Worm (Caenorhabditis elegans) whole organism, L4 larva: ENCODE data around the gene frm-8.

Experiments
- D1046.2 ChIP-seq: fragments of 200-800 bp; sonication (Bioruptor generic); IDR thresholded peaks from 2 replicates; pipeline ENCODE4 v1.3.6; 2022; ENCODE audit warnings: missing genetic modification characterization, missing compliant biosample characterization
- ceh-28 ChIP-seq: fragments of 150-350 bp; optimal IDR thresholded peaks from 2 replicates; lab custom pipeline; 2014; ENCODE audit warnings: missing biosample characterization, missing genetic modification reagents, missing genetic modification characterization
- ceh-62 ChIP-seq: sonication (generic microtip); optimal IDR thresholded peaks from 2 replicates; lab custom pipeline; 2017; ENCODE audit warnings: missing biosample characterization, missing genetic modification characterization
- dpl-1 ChIP-seq: fragments of 150-350 bp; optimal IDR thresholded peaks from 2 replicates; lab custom pipeline; 2014; ENCODE audit warnings: missing biosample characterization, missing genetic modification reagents, missing genetic modification characterization
- lsy-2 ChIP-seq, 2 experiments: fragments of 150-350 bp in 1 of 2; sonication (generic microtip) in 1 of 2; optimal IDR thresholded peaks; 2 replicates each; lab custom pipeline; 2014 to 2017; ENCODE audit warnings: missing biosample characterization in 2 of 2, missing genetic modification characterization in 2 of 2
- nhr-237 ChIP-seq: sonication (generic microtip); optimal IDR thresholded peaks from 2 replicates; lab custom pipeline; 2017; ENCODE audit warnings: missing biosample characterization, missing genetic modification characterization
- nhr-25 ChIP-seq: sonication (generic microtip); optimal IDR thresholded peaks from 2 replicates; lab custom pipeline; 2017; ENCODE audit warnings: missing genetic modification characterization, mild to moderate bottlenecking, missing compliant biosample characterization, antibody characterized with exemption, moderate library complexity, borderline replicate concordance; ENCODE audit not compliant: insufficient read depth
- nhr-76 ChIP-seq: fragments of 150-350 bp; optimal IDR thresholded peaks from 2 replicates; lab custom pipeline; 2014; ENCODE audit warnings: missing biosample characterization, missing genetic modification characterization
- nhr-77 ChIP-seq: fragments of 150-350 bp; optimal IDR thresholded peaks from 2 replicates; lab custom pipeline; 2014; ENCODE audit warnings: missing biosample characterization, missing genetic modification characterization
- tra-1 ChIP-seq: fragments of 200-800 bp; sonication (Bioruptor generic); IDR thresholded peaks from 2 replicates; pipeline ENCODE4 v1.3.6; 2022; ENCODE audit warnings: missing genetic modification reagents, missing genetic modification characterization, missing compliant biosample characterization
- zag-1 ChIP-seq: fragments of 150-350 bp; optimal IDR thresholded peaks from 2 replicates; lab custom pipeline; 2014; ENCODE audit warnings: missing biosample characterization, missing genetic modification characterization

ce11 chrIII:3200563-3200962 is 18.4 kb downstream of the frm-8 start:
- no peak for TF ChIP-seq ceh-62 (tag; lab: Kevin White, UChicago)
- no peak for TF ChIP-seq ceh-28 (tag; lab: Kevin White, UChicago)
- TF ChIP-seq tra-1 (GFP tag; lab: Robert Waterston, UW): no peak
- TF ChIP-seq lsy-2 (tag; optimal IDR thresholded peaks at IDR 0.05; lab: Kevin White, UChicago): no peak
- TF ChIP-seq dpl-1: no peak
- TF ChIP-seq D1046.2 (GFP tag; lab: Robert Waterston, UW): no peak
- no peak for TF ChIP-seq zag-1 (tag; lab: Kevin White, UChicago)
- no peak for TF ChIP-seq nhr-76 (tag; lab: Kevin White, UChicago)
- TF ChIP-seq nhr-77 (tag; lab: Kevin White, UChicago): no peak
- no peak for TF ChIP-seq nhr-25 (tag; lab: Kevin White, UChicago)
- TF ChIP-seq nhr-237 (tag; lab: Kevin White, UChicago): no peak
